Fruit fly (Drosophila melanogaster) S2 (cell line): Measurements from ENCODE around the gene SmD1.

ENCODE experiments used
- CG8478 ChIP-seq: fragments of >200 bp; optimal IDR thresholded peaks from 2 replicates; lab custom pipeline; 2018
- CTCF ChIP-seq, 2 experiments: fragments of >200 bp; optimal IDR thresholded peaks; 2 replicates each; lab custom pipeline; 2018

The SmD1 gene

DNA sequence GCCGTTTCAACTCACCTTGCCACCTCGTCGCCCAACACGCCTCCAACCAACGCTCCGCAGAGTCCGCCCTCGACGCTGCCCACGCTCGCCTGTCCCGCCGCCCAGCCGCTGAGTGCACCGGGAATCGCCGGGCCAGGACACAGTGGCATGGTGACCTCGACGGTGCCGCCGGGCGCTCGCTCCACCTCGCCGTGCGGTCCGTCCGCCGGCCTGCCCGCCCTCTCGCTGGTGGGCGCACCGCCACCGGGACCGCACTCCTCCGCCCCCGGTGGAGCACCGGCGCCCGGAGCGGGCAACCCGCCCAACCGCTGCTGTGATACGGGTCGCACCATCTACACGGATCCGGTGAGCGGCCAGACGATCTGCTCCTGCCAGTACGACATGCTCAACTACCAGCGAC is 37.9 kb downstream of the SmD1 start:
- no peak for TF ChIP-seq CTCF (optimal IDR thresholded peaks at IDR 0.05; lab: Kevin White, UChicago)
- TF ChIP-seq CG8478 (lab: Kevin White, UChicago): no peak

DNA sequence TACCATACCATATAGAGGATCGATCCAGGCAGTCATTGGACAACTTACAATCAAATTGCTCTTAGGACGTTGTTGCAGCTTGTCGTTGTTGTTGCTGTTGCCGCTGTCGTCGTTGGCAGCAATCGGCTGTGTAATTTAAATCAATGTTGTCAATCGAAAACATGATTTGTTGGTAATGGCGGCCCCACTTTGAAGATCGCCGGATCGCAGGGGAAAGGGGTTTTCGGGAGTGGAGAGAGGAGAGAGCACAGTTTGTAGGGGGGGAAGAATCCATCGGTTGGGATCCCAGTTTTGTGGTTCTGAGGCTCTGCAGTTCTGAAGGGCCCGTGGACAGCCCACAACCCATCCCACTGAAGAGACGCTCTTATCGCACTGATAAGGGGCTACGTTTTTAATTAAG is 38.7 kb downstream of the SmD1 start:
- TF ChIP-seq CTCF (optimal IDR thresholded peaks at IDR 0.05; lab: Kevin White, UChicago): no peak
- TF ChIP-seq CG8478 (lab: Kevin White, UChicago): no peak

DNA sequence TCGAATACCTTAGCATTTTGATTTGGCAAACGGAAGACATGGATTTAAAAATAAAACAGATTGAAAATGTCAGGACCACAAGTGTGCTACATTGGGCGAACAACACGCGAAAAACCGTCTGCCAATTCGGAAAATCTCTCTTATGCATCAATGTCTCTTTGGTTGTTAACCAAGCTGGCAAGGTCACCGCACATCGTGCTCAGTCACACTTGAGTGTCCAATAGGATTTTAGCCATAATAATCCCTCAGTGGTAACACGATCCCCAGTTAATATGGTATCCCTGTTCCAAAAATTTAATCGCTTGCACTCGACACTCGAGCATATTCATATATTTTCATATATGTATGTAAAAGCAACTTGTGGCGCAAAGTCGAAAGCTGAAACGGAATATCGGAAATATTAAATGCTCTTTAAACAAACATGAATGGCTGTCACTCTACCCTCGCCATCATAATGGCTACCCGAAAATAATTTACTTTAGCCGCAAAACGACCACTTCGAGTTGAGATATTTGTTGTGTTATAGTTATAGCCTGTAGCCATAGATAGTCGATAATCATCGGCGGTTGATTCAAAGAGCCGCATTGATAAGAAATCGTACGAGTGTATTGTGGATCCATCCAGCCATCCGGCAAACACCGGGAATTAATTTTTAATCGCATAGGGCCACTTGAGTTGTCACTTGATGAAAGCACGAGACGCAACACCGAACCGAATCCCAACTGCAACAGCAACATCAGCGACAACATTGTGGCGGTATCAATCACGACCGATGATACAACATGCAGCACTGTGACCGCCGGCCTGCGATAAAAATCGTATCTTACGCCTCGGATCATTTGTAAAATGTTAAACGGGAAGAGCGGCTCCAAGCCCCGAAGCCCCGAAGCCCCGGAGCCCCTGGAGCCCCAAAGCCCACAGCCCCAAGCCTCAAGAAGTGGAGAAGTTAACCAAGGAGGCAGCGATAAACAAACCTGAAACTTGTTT is 39.6 kb downstream of the SmD1 start:
- no peak for TF ChIP-seq CG8478 (lab: Kevin White, UChicago)
- no peak for TF ChIP-seq CTCF (optimal IDR thresholded peaks at IDR 0.05; lab: Kevin White, UChicago)

DNA sequence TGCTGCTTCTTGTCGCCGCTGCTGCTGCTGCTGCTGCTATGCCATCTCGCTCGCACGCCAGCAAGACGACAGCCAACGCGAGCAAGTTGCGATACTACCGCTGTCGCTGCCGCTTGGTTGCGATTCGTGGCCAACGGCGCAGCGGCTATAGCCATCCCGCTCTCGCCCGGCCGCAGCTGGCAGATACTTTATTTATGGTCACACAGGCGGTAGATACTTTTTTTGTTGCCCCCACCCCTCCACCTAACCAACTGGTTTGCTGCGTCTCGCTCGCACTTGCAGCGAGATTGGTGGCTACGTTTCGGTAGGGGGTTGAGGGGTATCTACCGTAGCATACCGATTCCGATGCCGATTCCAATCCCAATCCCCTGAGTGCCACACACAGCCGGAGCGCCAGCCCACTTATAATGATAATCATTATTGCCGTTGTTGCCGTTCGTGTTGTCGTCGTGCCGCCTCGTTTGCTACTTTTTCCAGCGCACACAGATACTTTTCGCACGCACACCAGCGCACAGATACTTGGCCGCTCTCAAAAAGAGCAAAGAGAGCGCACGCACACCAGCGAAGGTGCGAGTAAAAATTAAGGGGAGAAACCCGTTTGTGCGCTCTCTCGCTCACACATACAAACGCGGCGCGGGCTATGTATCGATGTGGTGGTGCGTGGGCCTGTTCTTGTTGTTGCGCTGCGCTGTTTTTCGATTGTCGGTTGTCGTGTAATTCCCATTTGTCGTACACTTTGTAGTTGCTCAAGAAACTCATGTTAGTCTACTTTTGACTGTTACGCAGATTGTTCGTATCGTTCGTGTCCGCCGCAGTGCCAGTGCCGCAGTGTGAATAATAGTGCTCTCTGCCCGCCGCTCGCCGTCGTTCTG is 41.3 kb downstream of the SmD1 start, which contains the start of gene mirr:
Gene mirr, plus strand, starts transcription at position 759 of the 872 bp plus-strand sequence.
- TF ChIP-seq CTCF (optimal IDR thresholded peaks at IDR 0.05; lab: Kevin White, UChicago) (no peak), CG8478 (lab: Kevin White, UChicago) (peak; percentile 73)

DNA sequence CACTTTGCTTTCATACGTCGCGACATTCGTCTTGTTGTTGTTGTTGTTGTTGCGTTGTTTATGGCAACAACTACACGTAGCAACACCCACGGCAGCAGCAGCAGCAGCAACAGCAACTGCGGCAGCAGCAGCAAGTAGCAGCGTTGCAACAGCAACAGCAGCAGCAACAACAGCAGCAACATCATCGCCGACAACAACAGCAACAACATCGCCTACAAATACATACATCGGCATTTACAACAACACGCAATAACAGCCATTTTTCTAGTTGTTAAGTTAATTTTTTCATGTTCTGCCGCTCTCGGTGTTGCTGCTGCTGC is 41.9 kb downstream of the SmD1 start:
- TF ChIP-seq CG8478 (lab: Kevin White, UChicago) (no peak), CTCF (optimal IDR thresholded peaks at IDR 0.05; lab: Kevin White, UChicago) (no peak)

DNA sequence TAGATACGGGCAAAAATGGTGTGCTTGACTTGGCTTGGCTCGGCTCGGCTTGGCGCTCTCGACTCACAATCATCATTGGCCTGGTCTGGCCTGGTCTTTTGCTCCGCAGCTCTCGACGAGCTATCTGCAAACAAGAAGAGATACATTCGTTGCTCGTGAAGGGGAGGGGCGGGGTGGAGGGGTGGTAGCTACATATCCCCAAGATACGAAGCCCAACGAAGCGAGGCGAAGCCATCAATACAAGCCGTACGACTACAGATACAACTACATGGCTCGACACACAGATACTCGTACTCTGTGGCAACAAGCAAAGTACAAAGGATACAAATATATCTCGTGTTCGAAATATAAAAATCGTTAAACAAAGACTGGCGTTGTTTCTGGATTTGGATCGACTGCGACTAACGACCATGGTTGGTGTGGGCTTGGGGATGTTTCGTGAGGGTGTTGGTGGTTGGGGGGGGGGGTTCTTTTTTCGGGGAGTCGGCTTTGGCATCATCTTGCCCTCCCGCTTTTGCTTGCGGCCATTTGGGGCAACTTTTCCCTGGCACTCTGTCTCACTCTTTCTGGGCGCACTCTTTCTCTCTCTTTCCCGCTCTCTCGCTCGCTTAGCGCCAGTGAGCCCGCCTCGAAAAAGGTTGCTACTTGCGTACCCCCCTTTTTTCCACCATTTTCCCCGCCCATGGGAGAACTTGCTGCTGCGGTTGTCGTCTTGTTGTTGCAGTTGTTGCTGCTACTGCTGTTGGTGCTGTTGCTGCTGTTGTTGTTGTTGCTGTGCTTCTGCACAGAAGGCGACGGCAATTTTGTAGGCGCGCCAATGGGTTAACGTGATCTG is 43.9 kb downstream of the SmD1 start:
- TF ChIP-seq CTCF (optimal IDR thresholded peaks at IDR 0.05; lab: Kevin White, UChicago): no peak
- no peak for TF ChIP-seq CG8478 (lab: Kevin White, UChicago)

DNA sequence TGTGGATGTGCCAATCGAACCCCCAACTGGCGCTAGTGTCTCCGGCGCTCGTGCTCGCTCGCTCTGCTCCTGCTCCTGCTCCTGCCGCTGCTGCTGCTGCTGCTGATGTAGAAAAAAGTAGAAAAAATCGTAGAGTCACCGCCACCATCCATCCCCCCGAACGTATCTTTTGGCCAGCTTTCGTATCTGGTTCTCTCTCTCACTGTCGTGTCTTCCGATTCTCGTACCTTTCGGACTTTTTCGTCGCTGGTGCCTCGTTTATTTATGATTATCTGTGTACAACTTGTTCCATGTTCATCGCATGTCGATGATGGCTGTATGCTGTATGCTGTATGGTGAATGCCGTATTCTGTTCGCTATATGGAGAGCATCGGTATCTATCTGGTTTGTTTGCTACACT is 45.7 kb downstream of the SmD1 start:
- TF ChIP-seq CG8478 (lab: Kevin White, UChicago) (no peak), CTCF (optimal IDR thresholded peaks at IDR 0.05; lab: Kevin White, UChicago) (no peak)

DNA sequence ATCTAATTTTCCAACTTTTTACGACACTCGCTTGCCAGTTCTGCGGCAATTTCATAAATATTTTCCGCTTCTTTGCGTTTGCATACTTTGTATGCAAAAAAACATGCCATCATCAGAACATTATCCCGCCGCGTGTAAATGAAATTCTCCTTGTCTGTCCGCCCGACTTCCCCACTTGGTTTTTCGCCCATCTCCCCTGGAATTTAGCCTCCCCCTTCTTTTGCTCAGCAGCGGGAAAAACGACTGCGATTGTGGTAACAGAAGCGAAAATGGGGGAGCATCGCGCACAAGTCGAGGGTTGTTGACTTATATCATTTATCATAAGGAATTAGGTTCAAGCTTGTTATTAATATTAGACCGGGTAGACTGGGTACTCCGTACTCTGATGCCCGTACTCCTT is 48.3 kb downstream of the SmD1 start:
- TF ChIP-seq CG8478 (lab: Kevin White, UChicago) (no peak), CTCF (optimal IDR thresholded peaks at IDR 0.05; lab: Kevin White, UChicago) (no peak)

DNA sequence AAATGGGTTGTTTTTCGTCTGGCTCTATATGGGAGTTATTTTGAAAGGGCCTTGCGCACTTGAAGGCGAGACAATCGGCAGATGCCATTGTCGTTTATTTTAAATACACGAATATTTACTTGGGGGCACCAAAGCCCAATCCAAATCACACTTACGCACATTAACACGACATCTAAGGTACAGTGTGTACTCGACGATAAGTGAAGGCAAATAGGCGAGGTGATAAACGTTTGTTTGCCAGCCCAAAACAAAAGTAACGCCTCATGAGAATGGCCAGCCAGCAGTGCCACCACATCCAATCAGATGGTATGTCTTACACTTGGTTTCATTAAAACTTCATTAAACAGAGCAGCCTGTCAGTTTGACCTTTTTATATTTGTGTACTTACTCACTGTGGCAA is 49.7 kb downstream of the SmD1 start:
- TF ChIP-seq CTCF (optimal IDR thresholded peaks at IDR 0.05; lab: Kevin White, UChicago) (no peak), CG8478 (lab: Kevin White, UChicago) (no peak)
